Fruit fly (Drosophila melanogaster): ENCODE results near the gene CG4229.

The CG4229 gene

DNA sequence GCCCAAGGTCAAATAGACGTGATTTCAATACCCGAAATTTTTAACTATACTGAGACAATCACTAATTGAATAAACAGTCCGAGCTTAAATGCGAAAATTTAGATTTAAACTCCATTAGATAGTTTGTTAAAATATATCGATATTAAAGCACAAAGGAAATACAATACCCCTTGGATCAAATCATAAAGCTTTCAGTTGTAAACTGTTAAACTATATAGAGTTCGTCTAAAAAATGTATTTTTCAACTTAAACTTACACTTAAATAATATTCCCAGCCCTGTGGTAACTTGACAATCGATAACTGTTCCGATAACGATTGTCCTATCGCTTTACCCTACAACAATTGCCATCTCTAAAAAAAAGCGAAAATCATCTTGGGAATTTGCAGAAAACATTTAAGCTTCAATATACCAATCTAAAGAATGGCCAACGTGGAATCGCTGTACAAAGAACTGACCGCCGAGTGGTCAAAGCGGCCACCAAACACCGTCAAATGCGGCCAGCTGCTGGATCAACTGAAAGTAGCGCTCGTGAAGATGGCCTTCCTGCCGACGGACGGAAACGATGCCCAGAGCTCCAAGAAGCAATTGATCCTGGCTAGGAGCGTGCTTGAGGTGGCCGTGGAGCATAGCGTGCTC, 26.2 kb downstream of the CG4229 start, which contains the start of gene Rpn12 (continued):
- TF ChIP-seq Dek (tag; optimal IDR thresholded peaks at IDR 0.05): peak; percentile 7
- TF ChIP-seq CG2199 (GFP tag; IDR thresholded peaks at IDR 0.05): no peak
- TF ChIP-seq dmrt11E (tag; optimal IDR thresholded peaks at IDR 0.05): no peak
- peak; percentile 53; the same call in 1 of the 2 replicates for TF ChIP-seq CG9932 (GFP tag; IDR thresholded peaks at IDR 0.05)
- TF ChIP-seq ato (GFP tag; IDR thresholded peaks at IDR 0.05; ENCODE audit: partially characterized antibody): peak; percentile 72
- TF ChIP-seq rib (GFP tag; IDR thresholded peaks at IDR 0.05): 0 out of 2 replicates have a peak, but pooled peaks have one; percentile 21
- no peak for TF ChIP-seq Dip3 (GFP tag; optimal IDR thresholded peaks at IDR 0.05)
- no peak for TF ChIP-seq CG2202 (tag; optimal IDR thresholded peaks at IDR 0.05)
- no peak for TF ChIP-seq eyg (GFP tag; optimal IDR thresholded peaks at IDR 0.05)
- no peak for TF ChIP-seq run (tag; optimal IDR thresholded peaks at IDR 0.05)
- TF ChIP-seq CG3407 (GFP tag; optimal IDR thresholded peaks at IDR 0.05): no peak
- TF ChIP-seq CG16779 (GFP tag; IDR thresholded peaks at IDR 0.05): no peak
- peak; percentile 19 for TF ChIP-seq Fer3 (tag; optimal IDR thresholded peaks at IDR 0.05)
- TF ChIP-seq Nf-YB (GFP tag; optimal IDR thresholded peaks at IDR 0.05): no peak
- TF ChIP-seq bbx (GFP tag; IDR thresholded peaks at IDR 0.05; ENCODE audit: partially characterized antibody): peak; percentile 82
- TF ChIP-seq al (GFP tag; IDR thresholded peaks at IDR 0.05): peak; percentile 15; the same call in 1 of the 2 replicates
- no peak for TF ChIP-seq tgo (GFP tag; IDR thresholded peaks at IDR 0.05)
- TF ChIP-seq corto (GFP tag; optimal IDR thresholded peaks at IDR 0.05): no peak
- TF ChIP-seq sc (optimal IDR thresholded peaks at IDR 0.05): no peak
- no peak for TF ChIP-seq sc (GFP tag; optimal IDR thresholded peaks at IDR 0.05)
- TF ChIP-seq CG17359 (tag; optimal IDR thresholded peaks at IDR 0.05): peak; percentile 14
- TF ChIP-seq CG10147 (GFP tag; optimal IDR thresholded peaks at IDR 0.05): peak; percentile 59
- TF ChIP-seq Stat92E (GFP tag; optimal IDR thresholded peaks at IDR 0.05): no peak
- peak; percentile 61 for TF ChIP-seq Rfx (GFP tag; IDR thresholded peaks at IDR 0.05)
- peak; percentile 80 for TF ChIP-seq Doc3 (GFP tag; IDR thresholded peaks at IDR 0.05; ENCODE audit: partially characterized antibody)
- no peak for TF ChIP-seq CG5245 (GFP tag; optimal IDR thresholded peaks at IDR 0.05)
- TF ChIP-seq twi (tag; optimal IDR thresholded peaks at IDR 0.05): no peak
- peak; percentile 83 for TF ChIP-seq CG34224 (GFP tag; IDR thresholded peaks at IDR 0.05; ENCODE audit: partially characterized antibody)
- no peak for TF ChIP-seq Ravus (GFP tag; IDR thresholded peaks at IDR 0.05)
- peak; percentile 85 for TF ChIP-seq CG13287 (GFP tag; IDR thresholded peaks at IDR 0.05; ENCODE audit: partially characterized antibody)
- TF ChIP-seq ATbp (GFP tag; optimal IDR thresholded peaks at IDR 0.05): no peak
- TF ChIP-seq NfI (GFP tag; optimal IDR thresholded peaks at IDR 0.05): peak; percentile 37
- TF ChIP-seq CG2678 (tag; optimal IDR thresholded peaks at IDR 0.05): peak; percentile 49
- no peak for TF ChIP-seq klu (GFP tag; IDR thresholded peaks at IDR 0.05)
- no peak for TF ChIP-seq Abd-B (GFP tag; optimal IDR thresholded peaks at IDR 0.05)
- TF ChIP-seq CG12769 (tag; optimal IDR thresholded peaks at IDR 0.05): no peak
- TF ChIP-seq wor (GFP tag; IDR thresholded peaks at IDR 0.05): no peak
- no peak for TF ChIP-seq CG4360 (GFP tag; IDR thresholded peaks at IDR 0.05)
- TF ChIP-seq mirr (GFP tag; optimal IDR thresholded peaks at IDR 0.05): no peak
- peak; percentile 53 for TF ChIP-seq Blimp-1 (GFP tag; optimal IDR thresholded peaks at IDR 0.05)
- no peak for TF ChIP-seq CG11085 (GFP tag; IDR thresholded peaks at IDR 0.05)
- TF ChIP-seq Mrtf (GFP tag; IDR thresholded peaks at IDR 0.05): no peak
- TF ChIP-seq H15 (GFP tag; IDR thresholded peaks at IDR 0.05): no peak
- TF ChIP-seq peb (GFP tag; IDR thresholded peaks at IDR 0.05): no peak
- no peak for TF ChIP-seq CG14965 (GFP tag; optimal IDR thresholded peaks at IDR 0.05; ENCODE audit: borderline replicate concordance)
- TF ChIP-seq ERR (GFP tag; optimal IDR thresholded peaks at IDR 0.05): no peak
- TF ChIP-seq sima (GFP tag; optimal IDR thresholded peaks at IDR 0.05): no peak
- TF ChIP-seq dm (GFP tag; optimal IDR thresholded peaks at IDR 0.05): peak; percentile 31
- peak; percentile 53 for TF ChIP-seq CG4617 (GFP tag; optimal IDR thresholded peaks at IDR 0.05; ENCODE audit: borderline replicate concordance)
